Worm (Caenorhabditis elegans) whole organism, young adult: ENCODE data around the gene ZK892.6.

Source experiments
- B0019.2 ChIP-seq: fragments of 200-800 bp; sonication (Bioruptor generic); conservative IDR thresholded peaks from 2 replicates; pipeline ENCODE4 v1.3.6; 2022; ENCODE audit warnings: missing genetic modification reagents, missing genetic modification characterization, missing compliant biosample characterization
- B0035.1 ChIP-seq: sonication (generic microtip); optimal IDR thresholded peaks from 2 replicates; lab custom pipeline; 2016; ENCODE audit warnings: missing genetic modification characterization, mild to moderate bottlenecking, missing compliant biosample characterization, missing genotype, missing genetic modification reagents
- C17E4.6 ChIP-seq: fragments of 200-800 bp; sonication (Bioruptor generic); IDR thresholded peaks from 2 replicates; pipeline ENCODE4 v1.3.6; 2022; ENCODE audit warnings: missing genetic modification reagents, missing genetic modification characterization, missing compliant biosample characterization
- F22D6.2 ChIP-seq: sonication (generic microtip); optimal IDR thresholded peaks from 2 replicates; lab custom pipeline; 2016; ENCODE audit warnings: mild to moderate bottlenecking, missing genetic modification characterization, missing compliant biosample characterization
- K12H6.12 ChIP-seq: fragments of 200-800 bp; sonication (Bioruptor generic); optimal IDR thresholded peaks from 2 replicates; lab custom pipeline; 2018; ENCODE audit warnings: mild to moderate bottlenecking, missing genetic modification characterization, missing compliant biosample characterization
- Y67H2A.10 ChIP-seq: fragments of 200-800 bp; sonication (Bioruptor generic); conservative IDR thresholded peaks from 2 replicates; pipeline ENCODE4 v1.3.6; 2022; ENCODE audit warnings: missing genetic modification reagents, missing genetic modification characterization, missing compliant biosample characterization
- Y79H2A.3 ChIP-seq: fragments of 200-800 bp; sonication (Bioruptor generic); conservative IDR thresholded peaks from 2 replicates; pipeline ENCODE4 v1.3.6; 2022; ENCODE audit warnings: missing genetic modification reagents, missing genetic modification characterization, missing compliant biosample characterization
- ZK185.1 ChIP-seq: sonication (generic microtip); optimal IDR thresholded peaks from 2 replicates; lab custom pipeline; 2016; ENCODE audit warnings: mild to moderate bottlenecking, missing genetic modification characterization, missing compliant biosample characterization; ENCODE audit not compliant: poor library complexity, severe bottlenecking
- aptf-2 ChIP-seq: fragments of 200-800 bp; sonication (Bioruptor generic); conservative IDR thresholded peaks from 2 replicates; pipeline ENCODE4 v1.3.6; 2022; ENCODE audit warnings: missing genetic modification reagents, missing genetic modification characterization, missing compliant biosample characterization
- aptf-3 ChIP-seq: fragments of 200-800 bp; sonication (Bioruptor generic); IDR thresholded peaks from 2 replicates; pipeline ENCODE4 v1.3.6; 2022; ENCODE audit warnings: missing genetic modification characterization, missing compliant biosample characterization
- atf-7 ChIP-seq: sonication (generic microtip); optimal IDR thresholded peaks from 2 replicates; lab custom pipeline; 2017; ENCODE audit warnings: mild to moderate bottlenecking, missing genetic modification characterization, missing compliant biosample characterization
- attf-3 ChIP-seq: fragments of 200-800 bp; sonication (Bioruptor generic); conservative IDR thresholded peaks from 2 replicates; pipeline ENCODE4 v1.3.6; 2022; ENCODE audit warnings: missing genetic modification reagents, missing genetic modification characterization, missing compliant biosample characterization
- attf-5 ChIP-seq: fragments of 200-800 bp; sonication (Bioruptor generic); optimal IDR thresholded peaks from 2 replicates; lab custom pipeline; 2018; ENCODE audit warnings: mild to moderate bottlenecking, missing genetic modification characterization, missing compliant biosample characterization
- bed-2 ChIP-seq: fragments of 200-800 bp; sonication (Bioruptor generic); IDR thresholded peaks from 2 replicates; pipeline ENCODE4 v1.3.6; 2022; ENCODE audit warnings: missing genetic modification reagents, missing genetic modification characterization, missing compliant biosample characterization
- cebp-1 ChIP-seq, 2 experiments: fragments of 200-800 bp in 1 of 2; sonication (Bioruptor generic) in 1 of 2; sonication (generic microtip) in 1 of 2; IDR thresholded peaks in 1 of 2; optimal IDR thresholded peaks in 1 of 2; 2 replicates each; pipeline versions ENCODE4 v1.3.6 to Lab custom; 2017 to 2022; ENCODE audit warnings: missing compliant biosample characterization in 2 of 2, missing genetic modification characterization in 2 of 2, mild to moderate bottlenecking in 1 of 2, missing genetic modification reagents in 1 of 2, moderate library complexity in 1 of 2
- cebp-2 ChIP-seq: fragments of 200-800 bp; sonication (Bioruptor generic); IDR thresholded peaks from 2 replicates; pipeline ENCODE4 v1.3.6; 2022; ENCODE audit warnings: missing genetic modification characterization, missing compliant biosample characterization
- ceh-27 ChIP-seq: fragments of 200-800 bp; sonication (Bioruptor generic); optimal IDR thresholded peaks from 2 replicates; lab custom pipeline; 2018; ENCODE audit warnings: mild to moderate bottlenecking, missing genetic modification characterization, moderate library complexity, missing compliant biosample characterization
- ceh-79 ChIP-seq: sonication (generic microtip); optimal IDR thresholded peaks from 2 replicates; lab custom pipeline; 2017; ENCODE audit warnings: mild to moderate bottlenecking, missing genetic modification characterization, missing compliant biosample characterization
- dox-1 ChIP-seq: fragments of 200-800 bp; sonication (Bioruptor generic); IDR thresholded peaks from 2 replicates; pipeline ENCODE4 v1.3.6; 2022; ENCODE audit warnings: missing genetic modification reagents, missing genetic modification characterization, missing compliant biosample characterization
- dpff-1 ChIP-seq: sonication (generic microtip); optimal IDR thresholded peaks from 2 replicates; lab custom pipeline; 2017; ENCODE audit warnings: mild to moderate bottlenecking, missing genetic modification characterization, missing compliant biosample characterization
- dpl-1 ChIP-seq: fragments of 150-350 bp; optimal IDR thresholded peaks from 2 replicates; lab custom pipeline; 2014; ENCODE audit warnings: missing biosample characterization, missing genetic modification reagents, missing genetic modification characterization
- efl-1 ChIP-seq: fragments of 150-350 bp; optimal IDR thresholded peaks from 2 replicates; lab custom pipeline; 2014; ENCODE audit warnings: missing biosample characterization, missing genetic modification reagents, missing genetic modification characterization
- egrh-3 ChIP-seq: fragments of 200-800 bp; sonication (Bioruptor generic); IDR thresholded peaks from 2 replicates; pipeline ENCODE4 v1.3.6; 2022; ENCODE audit warnings: missing genetic modification reagents, missing genetic modification characterization, missing compliant biosample characterization
- ekl-4 ChIP-seq: fragments of 200-800 bp; sonication (Bioruptor generic); IDR thresholded peaks from 2 replicates; pipeline ENCODE4 v1.3.6; 2022; ENCODE audit warnings: missing genetic modification reagents, missing genetic modification characterization, missing compliant biosample characterization
- fkh-3 ChIP-seq: sonication (generic microtip); optimal IDR thresholded peaks from 2 replicates; lab custom pipeline; 2016; ENCODE audit warnings: mild to moderate bottlenecking, missing genetic modification characterization, missing compliant biosample characterization
- gei-17 ChIP-seq: fragments of 200-800 bp; sonication (Bioruptor generic); optimal IDR thresholded peaks from 2 replicates; lab custom pipeline; 2018; ENCODE audit warnings: mild to moderate bottlenecking, missing genetic modification characterization, missing compliant biosample characterization
- hmg-1.2 ChIP-seq: fragments of 200-800 bp; sonication (Bioruptor generic); IDR thresholded peaks from 2 replicates; pipeline ENCODE4 v1.3.6; 2022; ENCODE audit warnings: missing genetic modification reagents, missing genetic modification characterization, missing compliant biosample characterization
- let-607 ChIP-seq, 2 experiments: fragments of 200-800 bp in 1 of 2; sonication (Bioruptor generic) in 1 of 2; sonication (generic microtip) in 1 of 2; optimal IDR thresholded peaks; 2 replicates each; lab custom pipeline; 2016 to 2018; ENCODE audit warnings: mild to moderate bottlenecking in 2 of 2, missing compliant biosample characterization in 2 of 2, missing genetic modification characterization in 2 of 2, moderate library complexity in 2 of 2, missing genotype in 1 of 2
- lin-40 ChIP-seq: sonication (generic microtip); optimal IDR thresholded peaks from 2 replicates; lab custom pipeline; 2016; ENCODE audit warnings: missing genetic modification characterization, mild to moderate bottlenecking, missing compliant biosample characterization, missing genotype, missing genetic modification reagents
- lin-54 ChIP-seq: fragments of 200-800 bp; sonication (Bioruptor generic); optimal IDR thresholded peaks from 2 replicates; lab custom pipeline; 2018; ENCODE audit warnings: mild to moderate bottlenecking, missing genetic modification characterization, missing compliant biosample characterization
- lir-1 ChIP-seq: fragments of 200-800 bp; sonication (Bioruptor generic); conservative IDR thresholded peaks from 2 replicates; pipeline ENCODE4 v1.3.6; 2022; ENCODE audit warnings: missing genetic modification reagents, missing genetic modification characterization, missing compliant biosample characterization
- madf-10 ChIP-seq: sonication (generic microtip); optimal IDR thresholded peaks from 2 replicates; lab custom pipeline; 2016; ENCODE audit warnings: mild to moderate bottlenecking, missing genetic modification characterization, missing compliant biosample characterization
- madf-3 ChIP-seq: fragments of 200-800 bp; sonication (Bioruptor generic); IDR thresholded peaks from 2 replicates; pipeline ENCODE4 v1.3.6; 2022; ENCODE audit warnings: missing genetic modification reagents, missing genetic modification characterization, missing compliant biosample characterization
- mxl-1 ChIP-seq: sonication (generic microtip); optimal IDR thresholded peaks from 2 replicates; lab custom pipeline; 2016; ENCODE audit warnings: missing genetic modification characterization, missing compliant biosample characterization
- nfyb-1 ChIP-seq: fragments of 200-800 bp; sonication (Bioruptor generic); IDR thresholded peaks from 2 replicates; pipeline ENCODE4 v1.3.6; 2022; ENCODE audit warnings: missing genetic modification reagents, missing genetic modification characterization, missing compliant biosample characterization
- nhr-80 ChIP-seq: sonication (generic microtip); optimal IDR thresholded peaks from 2 replicates; lab custom pipeline; 2016; ENCODE audit warnings: missing genetic modification characterization, missing compliant biosample characterization
- pbrm-1 ChIP-seq: fragments of 200-800 bp; sonication (Bioruptor generic); IDR thresholded peaks from 2 replicates; pipeline ENCODE4 v1.3.6; 2022; ENCODE audit warnings: missing genetic modification reagents, missing genetic modification characterization, missing compliant biosample characterization
- pha-4 ChIP-seq: fragments of 150-350 bp; sonication (generic microtip); optimal IDR thresholded peaks from 2 replicates; lab custom pipeline; 2014; ENCODE audit warnings: missing biosample characterization, missing genetic modification reagents, missing genetic modification characterization
- repo-1 ChIP-seq: sonication (generic microtip); optimal IDR thresholded peaks from 2 replicates; lab custom pipeline; 2017; ENCODE audit warnings: mild to moderate bottlenecking, missing genetic modification characterization, missing compliant biosample characterization
- snpc-3.4 ChIP-seq: sonication (generic microtip); optimal IDR thresholded peaks from 2 replicates; lab custom pipeline; 2017; ENCODE audit warnings: missing genetic modification characterization, mild to moderate bottlenecking, missing compliant biosample characterization, antibody characterized with exemption, moderate library complexity, missing genotype, missing genetic modification reagents
- snpc-4 ChIP-seq, 5 experiments: fragments of 150-350 bp in 1 of 5; sonication (generic microtip) in 4 of 5; optimal IDR thresholded peaks; 2 replicates each; lab custom pipeline; 2014 to 2018; ENCODE audit warnings: missing genetic modification characterization in 5 of 5, missing biosample characterization in 3 of 5, antibody characterized with exemption in 2 of 5, mild to moderate bottlenecking in 2 of 5, missing compliant biosample characterization in 2 of 5, missing genotype in 2 of 5, moderate library complexity in 2 of 5, missing genetic modification reagents in 1 of 5
- tbp1 ChIP-seq: fragments of 200-800 bp; sonication (Bioruptor generic); optimal IDR thresholded peaks from 2 replicates; lab custom pipeline; 2018; ENCODE audit warnings: mild to moderate bottlenecking, missing genetic modification characterization, missing compliant biosample characterization
- xnd-1 ChIP-seq: sonication (generic microtip); optimal IDR thresholded peaks from 2 replicates; lab custom pipeline; 2016; ENCODE audit warnings: missing genotype, missing genetic modification reagents, missing genetic modification characterization, missing compliant biosample characterization
- ztf-3 ChIP-seq: fragments of 200-800 bp; sonication (Bioruptor generic); optimal IDR thresholded peaks from 2 replicates; lab custom pipeline; 2018; ENCODE audit warnings: mild to moderate bottlenecking, missing genetic modification characterization, missing compliant biosample characterization

Gene ZK892.6

DNA sequence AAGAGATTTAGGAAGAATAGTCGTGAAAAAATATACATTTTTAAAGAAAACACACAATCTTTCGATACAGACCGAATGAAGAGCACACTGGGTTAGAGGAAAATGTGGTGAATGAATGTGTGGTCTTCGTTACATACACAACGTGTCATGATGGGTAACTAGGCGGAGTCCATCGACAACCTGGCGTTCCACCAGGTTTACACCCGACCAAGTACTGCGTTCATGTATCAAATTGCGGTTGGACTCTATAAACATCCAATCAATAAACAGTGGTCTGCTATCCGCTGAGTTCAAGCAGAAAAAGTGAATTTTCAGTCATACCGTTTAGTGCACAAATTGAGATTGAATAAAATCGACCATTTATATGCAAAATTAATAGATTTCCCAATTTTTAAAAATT is 1.8 kb upstream of the ZK892.6 start, which contains the start of gene sdz-38:
TSS of gene sdz-38 (minus strand) at position 101 of the 400 bp plus-strand sequence.
- TF ChIP-seq madf-3 (0 out of 2 replicates have a peak, but pooled peaks have one; percentile 10), snpc-3.4 (tag; lab: Kevin White, UChicago) (no peak)

DNA sequence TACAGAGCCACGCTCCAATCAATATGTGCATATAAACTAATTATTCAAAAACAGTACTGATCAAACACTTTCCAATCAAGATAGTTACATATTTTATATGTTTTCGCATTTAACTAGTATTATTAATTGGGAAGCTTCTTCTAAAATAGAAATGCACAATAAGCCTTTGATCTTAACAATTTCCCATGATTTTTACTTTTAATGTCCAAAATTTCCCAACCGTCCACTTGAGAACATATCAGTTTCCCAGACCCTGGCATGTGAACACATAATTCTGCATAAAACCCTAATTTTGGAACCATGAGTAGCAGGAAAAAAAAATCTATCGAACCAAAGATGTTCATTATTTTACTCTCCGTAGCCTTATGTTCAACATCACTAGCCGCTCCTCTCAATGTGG is 3.5 kb downstream of the ZK892.6 start, which contains the start of gene R53.8:
TSS of gene R53.8 (plus strand) at position 301 of the 400 bp plus-strand sequence.
- TF ChIP-seq ekl-4 (GFP tag; lab: Robert Waterston, UW) (no peak), xnd-1 (tag; lab: Kevin White, UChicago) (no peak), mxl-1 (tag; lab: Kevin White, UChicago) (no peak), ztf-3 (GFP tag; lab: Kevin White, UChicago) (no peak), ceh-79 (tag; lab: Kevin White, UChicago) (no peak), ZK185.1 (tag; lab: Kevin White, UChicago) (no peak), F22D6.2 (tag; lab: Kevin White, UChicago) (no peak), dpl-1 (no peak), atf-7 (tag; lab: Kevin White, UChicago) (no peak), C17E4.6 (GFP tag; lab: Robert Waterston, UW) (no peak), fkh-3 (tag; lab: Kevin White, UChicago) (no peak), lir-1 (GFP tag; lab: Robert Waterston, UW) (no peak), bed-2 (GFP tag; lab: Robert Waterston, UW) (no peak), Y67H2A.10 (GFP tag; lab: Robert Waterston, UW) (no peak), repo-1 (tag; lab: Kevin White, UChicago) (no peak), B0035.1 (no peak), Y79H2A.3 (GFP tag; lab: Robert Waterston, UW) (no peak), nfyb-1 (GFP tag; lab: Robert Waterston, UW) (no peak)
- TF ChIP-seq, all 124 proteins: peak for 0

DNA sequence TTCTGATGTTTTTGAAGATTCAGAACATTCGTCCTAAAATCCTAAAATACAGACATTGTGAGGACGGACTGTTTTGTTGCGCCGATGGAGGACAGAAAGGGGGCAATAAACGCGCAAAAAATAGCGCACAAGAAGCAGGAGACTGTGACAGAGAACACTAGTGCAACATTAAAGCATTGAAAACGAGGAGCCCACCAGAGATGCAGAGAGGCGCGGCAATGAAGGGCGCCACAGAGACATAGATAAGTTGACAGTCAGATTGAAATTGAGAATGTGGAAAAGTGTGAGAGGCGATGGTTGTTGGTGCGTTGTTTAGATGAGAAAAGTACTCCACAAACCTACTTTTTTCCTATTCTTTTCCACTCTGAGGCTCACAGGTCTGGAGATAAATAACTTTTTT is 5.0 kb downstream of the ZK892.6 start, which contains the start of gene aakg-5:
TSS of gene aakg-5 (minus strand) at position 159 of the 400 bp plus-strand sequence.
- TF ChIP-seq cebp-1 (GFP tag; IDR thresholded peaks at IDR 0.05; lab: Robert Waterston, UW): peak; percentile 42; the same call in 1 of the 2 replicates
- TF ChIP-seq cebp-1 (tag; optimal IDR thresholded peaks at IDR 0.05; lab: Kevin White, UChicago): no peak
- no peak for TF ChIP-seq ztf-3 (GFP tag; lab: Kevin White, UChicago)
- TF ChIP-seq egrh-3 (GFP tag; lab: Robert Waterston, UW): 0 out of 2 replicates have a peak, but pooled peaks have one; percentile 16
- peak; percentile 28; the same call in 1 of the 2 replicates for TF ChIP-seq attf-3 (GFP tag; lab: Robert Waterston, UW)
- TF ChIP-seq aptf-3 (GFP tag; lab: Robert Waterston, UW): no peak
- peak; percentile 24 for TF ChIP-seq gei-17 (GFP tag; lab: Kevin White, UChicago)
- peak; percentile 29 for TF ChIP-seq ceh-27
- TF ChIP-seq tbp1 (GFP tag; lab: Kevin White, UChicago): peak; percentile 35
- peak; percentile 62 for TF ChIP-seq K12H6.12 (tag; lab: Kevin White, UChicago)
- no peak for TF ChIP-seq snpc-4 (GFP tag; optimal IDR thresholded peaks at IDR 0.05; lab: Kevin White, UChicago)
- peak in 1 of 4 experiments; percentile 64 for TF ChIP-seq snpc-4 (tag; optimal IDR thresholded peaks at IDR 0.05; lab: Kevin White, UChicago)
- peak in 1 of 2 experiments; percentile 28 for TF ChIP-seq let-607 (tag; optimal IDR thresholded peaks at IDR 0.05; lab: Kevin White, UChicago)
- no peak for TF ChIP-seq efl-1 (GFP tag; lab: Kevin White, UChicago)
- TF ChIP-seq hmg-1.2: peak; percentile 91
- peak; percentile 42 for TF ChIP-seq attf-5 (GFP tag; lab: Kevin White, UChicago)
- TF ChIP-seq aptf-2 (GFP tag; lab: Robert Waterston, UW): no peak
- peak; percentile 16 for TF ChIP-seq lin-54 (GFP tag; lab: Kevin White, UChicago)
- TF ChIP-seq dox-1 (GFP tag; lab: Robert Waterston, UW): peak; percentile 70
- no peak for TF ChIP-seq pbrm-1 (GFP tag; lab: Robert Waterston, UW)
- TF ChIP-seq lin-40 (tag; lab: Kevin White, UChicago): peak; percentile 77
- 0 out of 2 replicates have a peak, but pooled peaks have one; percentile 35 for TF ChIP-seq nfyb-1 (GFP tag; lab: Robert Waterston, UW)
- no peak for TF ChIP-seq dpff-1
- TF ChIP-seq pha-4 (tag; lab: Kevin White, UChicago): peak; percentile 78
- no peak for TF ChIP-seq cebp-2 (GFP tag; lab: Robert Waterston, UW)
- no peak for TF ChIP-seq B0019.2 (GFP tag; lab: Robert Waterston, UW)
- TF ChIP-seq madf-10 (tag; lab: Kevin White, UChicago): peak; percentile 22
- TF ChIP-seq nhr-80: peak; percentile 84
